Fruit fly (Drosophila melanogaster): Measurements from ENCODE around the gene CG43736.

Gene CG43736

DNA sequence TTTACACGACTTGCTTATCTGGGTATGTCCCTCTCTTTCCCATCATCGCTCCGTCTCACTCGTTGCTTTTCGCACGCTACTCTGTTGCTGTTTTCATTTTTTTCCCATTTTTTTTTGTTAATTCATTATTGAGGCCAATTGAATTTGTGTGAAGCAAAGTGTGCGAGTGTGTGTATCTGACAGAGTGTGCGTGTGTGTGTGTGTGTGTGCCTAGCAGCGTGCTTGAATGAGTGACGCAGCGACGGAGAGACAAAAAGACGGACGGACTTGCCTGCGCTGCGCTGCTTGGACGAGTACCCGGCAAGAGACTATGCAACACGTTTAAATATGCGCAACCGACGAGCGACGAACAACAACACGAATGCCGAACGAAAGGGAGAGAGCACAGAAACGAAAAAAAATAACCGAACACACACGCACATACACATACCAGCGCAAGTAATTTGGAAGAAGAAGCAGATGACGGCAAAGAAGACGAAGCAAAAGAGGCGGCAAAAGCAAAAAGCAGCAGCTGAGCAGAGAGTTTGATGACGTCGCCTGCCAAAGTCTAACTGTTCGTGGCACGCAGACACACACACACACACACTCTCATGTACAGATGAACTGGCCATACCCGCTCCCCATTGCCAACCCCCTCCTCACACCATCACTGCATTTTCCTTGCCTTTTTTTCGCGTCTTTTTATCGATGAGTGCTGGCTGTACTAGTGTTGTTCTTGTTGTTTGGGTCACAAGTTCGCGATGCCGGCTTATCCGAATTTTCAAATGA lies 983 bp upstream of the CG43736 start (continued):
- no peak for TF ChIP-seq fd3F (GFP tag; optimal IDR thresholded peaks at IDR 0.05)
- peak; percentile 34 for TF ChIP-seq CG1832 (GFP tag; optimal IDR thresholded peaks at IDR 0.05)
- TF ChIP-seq fd64A (GFP tag; optimal IDR thresholded peaks at IDR 0.05): no peak
- no peak for TF ChIP-seq NK7.1 (GFP tag; optimal IDR thresholded peaks at IDR 0.05)
- no peak for TF ChIP-seq nau (GFP tag; optimal IDR thresholded peaks at IDR 0.05)
- TF ChIP-seq eve (GFP tag; optimal IDR thresholded peaks at IDR 0.05): no peak
- no peak for TF ChIP-seq jigr1 (GFP tag; IDR thresholded peaks at IDR 0.05)
- TF ChIP-seq CG15479 (GFP tag; optimal IDR thresholded peaks at IDR 0.05): peak; percentile 78
- no peak for TF ChIP-seq CG7271 (tag; optimal IDR thresholded peaks at IDR 0.05)
- TF ChIP-seq Dll (GFP tag; IDR thresholded peaks at IDR 0.05; ENCODE audit: partially characterized antibody): no peak
- TF ChIP-seq B-H2 (GFP tag; optimal IDR thresholded peaks at IDR 0.05): peak; percentile 4
- TF ChIP-seq CG15696 (tag; optimal IDR thresholded peaks at IDR 0.05): no peak
- TF ChIP-seq sna (GFP tag; IDR thresholded peaks at IDR 0.05; ENCODE audit: partially characterized antibody): peak; percentile 49; the same call in 1 of the 2 replicates
- TF ChIP-seq CG8478 (optimal IDR thresholded peaks at IDR 0.05): peak; percentile 70
- no peak for TF ChIP-seq CG6175 (GFP tag; IDR thresholded peaks at IDR 0.05)
- TF ChIP-seq CG1233 (GFP tag; optimal IDR thresholded peaks at IDR 0.05): peak; percentile 100
- TF ChIP-seq CG14014 (GFP tag; IDR thresholded peaks at IDR 0.05): no peak
- TF ChIP-seq sd (tag; optimal IDR thresholded peaks at IDR 0.05): peak; percentile 71
- no peak for TF ChIP-seq ci (GFP tag; IDR thresholded peaks at IDR 0.05)
- TF ChIP-seq Fer2 (tag; optimal IDR thresholded peaks at IDR 0.05): no peak
- no peak for TF ChIP-seq CG3995 (GFP tag; optimal IDR thresholded peaks at IDR 0.05)
- TF ChIP-seq kay (GFP tag; optimal IDR thresholded peaks at IDR 0.05): no peak
- TF ChIP-seq CG17912 (GFP tag; optimal IDR thresholded peaks at IDR 0.05): no peak
- TF ChIP-seq sens (GFP tag): no peak
- peak; percentile 24 for TF ChIP-seq CG7987 (GFP tag; optimal IDR thresholded peaks at IDR 0.05)
- TF ChIP-seq CG2129 (GFP tag; IDR thresholded peaks at IDR 0.05; ENCODE audit: partially characterized antibody): no peak
- no peak for TF ChIP-seq sim (GFP tag; IDR thresholded peaks at IDR 0.05)
- no peak for TF ChIP-seq stc (GFP tag; IDR thresholded peaks at IDR 0.05)
- TF ChIP-seq CG31224 (GFP tag; IDR thresholded peaks at IDR 0.05): no peak
- peak; percentile 41; the same call in 1 of the 2 replicates for TF ChIP-seq CG13287 (GFP tag; IDR thresholded peaks at IDR 0.05; ENCODE audit: partially characterized antibody)
- TF ChIP-seq D (optimal IDR thresholded peaks at IDR 0.05): peak; percentile 65
- no peak for TF ChIP-seq D (GFP tag; optimal IDR thresholded peaks at IDR 0.05)
- no peak for TF ChIP-seq CG8765 (GFP tag; IDR thresholded peaks at IDR 0.05)
- peak; percentile 53; the same call in 1 of the 2 replicates for TF ChIP-seq rib (GFP tag; IDR thresholded peaks at IDR 0.05)
- TF ChIP-seq CG34422 (GFP tag; IDR thresholded peaks at IDR 0.05): no peak
- TF ChIP-seq CG4360 (GFP tag; IDR thresholded peaks at IDR 0.05): peak; percentile 50; the same call in 1 of the 2 replicates
- no peak for TF ChIP-seq Xbp1 (GFP tag; optimal IDR thresholded peaks at IDR 0.05)
- TF ChIP-seq Hr51 (GFP tag; optimal IDR thresholded peaks at IDR 0.05): no peak
- no peak for TF ChIP-seq gt (GFP tag; IDR thresholded peaks at IDR 0.05)
- no peak for TF ChIP-seq CG8290 (GFP tag; optimal IDR thresholded peaks at IDR 0.05)
- peak in 1 of 2 experiments; percentile 39 for TF ChIP-seq CG8290 (tag; optimal IDR thresholded peaks at IDR 0.05)
- TF ChIP-seq CG10462 (GFP tag; optimal IDR thresholded peaks at IDR 0.05): no peak
- TF ChIP-seq CG12769 (tag; optimal IDR thresholded peaks at IDR 0.05): peak; percentile 46
- no peak for TF ChIP-seq CG1024 (GFP tag; IDR thresholded peaks at IDR 0.05)
- TF ChIP-seq GATAe (GFP tag; conservative IDR thresholded peaks at IDR 0.05): 0 out of 2 replicates have a peak, but pooled peaks have one; percentile 28
- peak; percentile 43; the same call in 1 of the 2 replicates for TF ChIP-seq CG14441 (GFP tag; IDR thresholded peaks at IDR 0.05)
- TF ChIP-seq chinmo (GFP tag; IDR thresholded peaks at IDR 0.05; ENCODE audit: partially characterized antibody): peak; percentile 98
- no peak for TF ChIP-seq HLH3B (GFP tag; IDR thresholded peaks at IDR 0.05)
- TF ChIP-seq CG31441 (GFP tag; IDR thresholded peaks at IDR 0.05): no peak
- TF ChIP-seq gce (GFP tag; IDR thresholded peaks at IDR 0.05): 0 out of 3 replicates have a peak, but pooled peaks have one; percentile 61

Data from whole organism, embryonic.